Worm (Caenorhabditis elegans) whole organism, L4/young adult: ENCODE measurements around the gene cki-2.

Experiments used
- W03F9.2 ChIP-seq: fragments of 150-350 bp; optimal IDR thresholded peaks from 2 replicates; lab custom pipeline; 2014; ENCODE audit warnings: missing biosample characterization, missing genetic modification characterization
- dao-5 ChIP-seq: sonication (generic microtip); optimal IDR thresholded peaks from 2 replicates; lab custom pipeline; 2016; ENCODE audit warnings: missing genotype, missing genetic modification characterization, moderate library complexity, missing compliant biosample characterization
- him-1 ChIP-seq: sonication (generic microtip); optimal IDR thresholded peaks from 2 replicates; lab custom pipeline; 2016; ENCODE audit warnings: missing genotype, missing genetic modification reagents, missing genetic modification characterization, missing compliant biosample characterization

- TF ChIP-seq W03F9.2 (tag; lab: Kevin White, UChicago), result no peak
- no peak for TF ChIP-seq him-1 (tag; lab: Kevin White, UChicago)
- TF ChIP-seq dao-5 (tag; lab: Kevin White, UChicago), result no peak
Observed at ce11 chrII:7789605-7790004, 26.7 kb upstream of the cki-2 start.
